Worm (Caenorhabditis elegans): ENCODE results near the gene clec-72.

ce11 chrIV:3973049-3973448, 28.4 kb downstream of the clec-72 start, which contains the start of gene clec-79:
- no peak for TF ChIP-seq nhr-77 (tag; optimal IDR thresholded peaks at IDR 0.05)
- no peak for TF ChIP-seq elt-3 (tag; optimal IDR thresholded peaks at IDR 0.05)

Measured in whole organism, L1 larva.